Fruit fly (Drosophila melanogaster): ENCODE data around the gene ND-18.

dm6 chrX:19495611-19496583 is 3.7 kb downstream of the ND-18 start:
- no peak for TF ChIP-seq kay (GFP tag; ENCODE audit: borderline replicate concordance)
- no peak for TF ChIP-seq pad (GFP tag; optimal IDR thresholded peaks at IDR 0.05)
- no peak for TF ChIP-seq bab1 (GFP tag; optimal IDR thresholded peaks at IDR 0.05)
- no peak for TF ChIP-seq CG1620 (GFP tag; optimal IDR thresholded peaks at IDR 0.05)
- no peak for TF ChIP-seq cnc (optimal IDR thresholded peaks at IDR 0.05)
- no peak for TF ChIP-seq Crg-1 (GFP tag; optimal IDR thresholded peaks at IDR 0.05)
- TF ChIP-seq cic (GFP tag; optimal IDR thresholded peaks at IDR 0.05) = no peak
- TF ChIP-seq CG7045 (GFP tag; optimal IDR thresholded peaks at IDR 0.05) = no peak
- peak; percentile 22 for TF ChIP-seq CG12768 (GFP tag; optimal IDR thresholded peaks at IDR 0.05)
- no peak for TF ChIP-seq Hr96 (GFP tag; optimal IDR thresholded peaks at IDR 0.05)
